Fruit fly (Drosophila melanogaster) whole organism, embryonic: ENCODE results near the gene ksr.

Source experiments
- Abd-B ChIP-seq: fragments of 200-800 bp; sonication (Bioruptor generic); optimal IDR thresholded peaks from 2 replicates; lab custom pipeline; 2018; ENCODE audit warnings: missing biosample characterization, mild to moderate bottlenecking, missing genetic modification characterization, moderate library complexity
- BtbVII ChIP-seq: fragments of 200-800 bp; sonication (Bioruptor generic); optimal IDR thresholded peaks from 3 replicates; lab custom pipeline; 2017; ENCODE audit warnings: missing biosample characterization, mild to moderate bottlenecking, missing genetic modification characterization
- Bteb2 ChIP-seq: fragments of 200-800 bp; sonication (Bioruptor generic); optimal IDR thresholded peaks from 2 replicates; lab custom pipeline; 2016; ENCODE audit warnings: missing biosample characterization, missing genetic modification characterization
- C15 ChIP-seq: fragments of 200-800 bp; sonication (Bioruptor generic); IDR thresholded peaks from 3 replicates; pipeline ENCODE4 v1.3.6; 2022; ENCODE audit warnings: missing biosample characterization, missing genetic modification characterization
- CG10959 ChIP-seq: fragments of 200-800 bp; sonication (Bioruptor generic); IDR thresholded peaks from 2 replicates; pipeline ENCODE4 v1.3.6; 2022; ENCODE audit warnings: missing biosample characterization, missing genetic modification characterization
- CG11247 ChIP-seq: fragments of 200-800 bp; sonication (Bioruptor generic); IDR thresholded peaks from 2 replicates; pipeline ENCODE4 v1.3.6; 2022; ENCODE audit warnings: missing biosample characterization, missing genetic modification characterization
- CG12659 ChIP-seq: fragments of 200-800 bp; sonication (Bioruptor generic); optimal IDR thresholded peaks from 3 replicates; lab custom pipeline; 2017; ENCODE audit warnings: mild to moderate bottlenecking, missing biosample characterization, missing genetic modification reagents, missing genetic modification characterization
- CG12744 ChIP-seq: fragments of 200-800 bp; sonication (Bioruptor generic); optimal IDR thresholded peaks from 2 replicates; lab custom pipeline; 2016; ENCODE audit warnings: missing biosample characterization, missing genetic modification characterization
- CG13287 ChIP-seq: fragments of 200-800 bp; sonication (Bioruptor generic); IDR thresholded peaks from 2 replicates; pipeline ENCODE4 v1.3.6; 2022; ENCODE audit warnings: missing biosample characterization, missing genetic modification characterization; ENCODE audit not compliant: partially characterized antibody
- CG13296 ChIP-seq: fragments of 200-800 bp; sonication (Bioruptor generic); optimal IDR thresholded peaks from 3 replicates; lab custom pipeline; 2018; ENCODE audit warnings: missing biosample characterization, mild to moderate bottlenecking, missing genetic modification characterization
- CG14667 ChIP-seq: fragments of 200-800 bp; sonication (Bioruptor generic); IDR thresholded peaks from 2 replicates; pipeline ENCODE4 v1.3.6; 2022; ENCODE audit warnings: missing biosample characterization, missing genetic modification characterization
- CG15011 ChIP-seq: fragments of 200-800 bp; sonication (Bioruptor generic); optimal IDR thresholded peaks from 3 replicates; lab custom pipeline; 2018; ENCODE audit warnings: missing biosample characterization, mild to moderate bottlenecking, missing genetic modification characterization
- CG15073 ChIP-seq: fragments of 200-800 bp; sonication (Bioruptor generic); optimal IDR thresholded peaks from 2 replicates; lab custom pipeline; 2016; ENCODE audit warnings: missing biosample characterization, missing genetic modification characterization
- CG15696 ChIP-seq: fragments of 200-800 bp; sonication (Bioruptor generic); optimal IDR thresholded peaks from 2 replicates; lab custom pipeline; 2019; ENCODE audit warnings: missing biosample characterization, mild to moderate bottlenecking, missing genetic modification characterization, moderate library complexity
- CG16813 ChIP-seq: fragments of 200-800 bp; sonication (Bioruptor generic); IDR thresholded peaks from 3 replicates; pipeline ENCODE4 v1.3.6; 2022; ENCODE audit warnings: missing biosample characterization, missing genetic modification characterization; ENCODE audit not compliant: partially characterized antibody
- CG18599 ChIP-seq: fragments of 200-800 bp; sonication (Bioruptor generic); optimal IDR thresholded peaks from 3 replicates; lab custom pipeline; 2017; ENCODE audit warnings: missing biosample characterization, missing genetic modification characterization, mild to moderate bottlenecking, moderate library complexity, missing genetic modification reagents
- CG30020 ChIP-seq: fragments of 200-800 bp; optimal IDR thresholded peaks from 2 replicates; lab custom pipeline; 2019; ENCODE audit warnings: missing biosample characterization, mild to moderate bottlenecking, missing genetic modification characterization, moderate library complexity
- CG32532 ChIP-seq: fragments of 200-800 bp; sonication (Bioruptor generic); IDR thresholded peaks from 2 replicates; pipeline ENCODE4 v1.3.6; 2022; ENCODE audit warnings: missing biosample characterization, missing genetic modification characterization
- CG4328 ChIP-seq: fragments of 200-800 bp; sonication (Bioruptor generic); optimal IDR thresholded peaks from 3 replicates; lab custom pipeline; 2017; ENCODE audit warnings: missing biosample characterization, missing genetic modification reagents, missing genetic modification characterization
- CG4707 ChIP-seq: fragments of 200-800 bp; sonication (Bioruptor generic); optimal IDR thresholded peaks from 2 replicates; lab custom pipeline; 2018; ENCODE audit warnings: missing biosample characterization, mild to moderate bottlenecking, missing genetic modification characterization, moderate library complexity
- CG4730 ChIP-seq: fragments of 200-800 bp; sonication (Bioruptor generic); IDR thresholded peaks from 2 replicates; pipeline ENCODE4 v1.3.6; 2022; ENCODE audit warnings: missing biosample characterization, missing genetic modification characterization
- CG6813 ChIP-seq: fragments of 200-800 bp; sonication (Bioruptor generic); optimal IDR thresholded peaks from 2 replicates; lab custom pipeline; 2017; ENCODE audit warnings: missing biosample characterization, missing genetic modification characterization, mild to moderate bottlenecking, moderate library complexity, missing genetic modification reagents
- CG7372 ChIP-seq: fragments of 200-800 bp; sonication (Bioruptor generic); IDR thresholded peaks from 2 replicates; pipeline ENCODE4 v1.3.6; 2022; ENCODE audit warnings: missing biosample characterization, missing genetic modification characterization
- CG8089 ChIP-seq: fragments of 200-800 bp; sonication (Bioruptor generic); optimal IDR thresholded peaks from 3 replicates; lab custom pipeline; 2016; ENCODE audit warnings: missing biosample characterization, missing genetic modification characterization
- CG8944 ChIP-seq: fragments of 200-800 bp; sonication (Bioruptor generic); optimal IDR thresholded peaks from 3 replicates; lab custom pipeline; 2016; ENCODE audit warnings: missing biosample characterization, missing genetic modification characterization
- CG9797 ChIP-seq: fragments of 200-800 bp; sonication (Bioruptor generic); optimal IDR thresholded peaks from 3 replicates; lab custom pipeline; 2018; ENCODE audit warnings: missing biosample characterization, mild to moderate bottlenecking, missing genetic modification characterization
- CG9932 ChIP-seq: fragments of 200-800 bp; sonication (Bioruptor generic); IDR thresholded peaks from 2 replicates; pipeline ENCODE4 v1.3.6; 2022; ENCODE audit warnings: missing biosample characterization, missing genetic modification characterization
- CTCF ChIP-seq: fragments of 200-800 bp; sonication (Bioruptor generic); optimal IDR thresholded peaks from 2 replicates; lab custom pipeline; 2017; ENCODE audit warnings: missing biosample characterization, mild to moderate bottlenecking, missing genetic modification characterization, moderate library complexity
- Dbx ChIP-seq: fragments of 200-800 bp; sonication (Bioruptor generic); IDR thresholded peaks from 3 replicates; pipeline ENCODE4 v1.3.6; 2022; ENCODE audit warnings: missing biosample characterization, missing genetic modification characterization
- Dll ChIP-seq: fragments of 200-800 bp; sonication (Bioruptor generic); IDR thresholded peaks from 4 replicates; pipeline ENCODE4 v1.3.6; 2022; ENCODE audit warnings: missing biosample characterization, missing genetic modification characterization; ENCODE audit not compliant: partially characterized antibody
- H15 ChIP-seq: fragments of 200-800 bp; sonication (Bioruptor generic); IDR thresholded peaks from 3 replicates; pipeline ENCODE4 v1.3.6; 2022; ENCODE audit warnings: missing biosample characterization, missing genetic modification characterization
- HHEX ChIP-seq: fragments of 200-800 bp; sonication (Bioruptor generic); optimal IDR thresholded peaks from 3 replicates; lab custom pipeline; 2017; ENCODE audit warnings: missing biosample characterization, mild to moderate bottlenecking, missing genetic modification characterization, missing genetic modification reagents
- Hand ChIP-seq: fragments of 200-800 bp; sonication (Bioruptor generic); optimal IDR thresholded peaks from 2 replicates; lab custom pipeline; 2017; ENCODE audit warnings: mild to moderate bottlenecking, missing biosample characterization, missing genetic modification reagents, missing genetic modification characterization
- Hmr ChIP-seq: fragments of 200-800 bp; sonication (Bioruptor generic); optimal IDR thresholded peaks from 3 replicates; lab custom pipeline; 2017; ENCODE audit warnings: mild to moderate bottlenecking, missing biosample characterization, missing genetic modification reagents, missing genetic modification characterization
- Mad ChIP-seq: fragments of 200-800 bp; sonication (Bioruptor generic); optimal IDR thresholded peaks from 2 replicates; lab custom pipeline; 2016; ENCODE audit warnings: missing biosample characterization, missing genetic modification characterization
- Med ChIP-seq: fragments of 200-800 bp; sonication (Bioruptor generic); peaks from one replicate; lab custom pipeline; 2016; ENCODE audit warnings: missing biosample characterization, missing genetic modification characterization, mild to moderate bottlenecking, inconsistent platforms, moderate library complexity
- NK7.1 ChIP-seq: fragments of 200-800 bp; sonication (Bioruptor generic); optimal IDR thresholded peaks from 3 replicates; lab custom pipeline; 2016; ENCODE audit warnings: missing biosample characterization, missing genetic modification characterization
- Opbp ChIP-seq: fragments of 200-800 bp; sonication (Bioruptor generic); IDR thresholded peaks from 3 replicates; pipeline ENCODE4 v1.3.6; 2022; ENCODE audit warnings: missing biosample characterization, missing genetic modification characterization; ENCODE audit not compliant: partially characterized antibody
- Rfx ChIP-seq: fragments of 200-800 bp; sonication (Bioruptor generic); IDR thresholded peaks from 2 replicates; pipeline ENCODE4 v1.3.6; 2022; ENCODE audit warnings: missing biosample characterization, missing genetic modification characterization
- eyg ChIP-seq: fragments of 200-800 bp; sonication (Bioruptor generic); optimal IDR thresholded peaks from 3 replicates; lab custom pipeline; 2016; ENCODE audit warnings: missing biosample characterization, missing genetic modification characterization
- gfzf ChIP-seq: fragments of 200-800 bp; sonication (Bioruptor generic); optimal IDR thresholded peaks from 2 replicates; lab custom pipeline; 2016; ENCODE audit warnings: missing biosample characterization, mild to moderate bottlenecking, missing genetic modification characterization, moderate library complexity
- gsb-n ChIP-seq: fragments of 200-800 bp; sonication (Bioruptor generic); optimal IDR thresholded peaks from 3 replicates; lab custom pipeline; 2018; ENCODE audit warnings: missing biosample characterization, mild to moderate bottlenecking, missing genetic modification characterization
- kay ChIP-seq: fragments of 200-800 bp; sonication (Bioruptor generic); optimal IDR thresholded peaks from 2 replicates; lab custom pipeline; 2016; ENCODE audit warnings: missing biosample characterization, missing genetic modification characterization
- nerfin-2 ChIP-seq: fragments of 200-800 bp; sonication (Bioruptor generic); IDR thresholded peaks from 2 replicates; pipeline ENCODE4 v1.3.6; 2022; ENCODE audit warnings: missing biosample characterization, missing genetic modification characterization; ENCODE audit not compliant: partially characterized antibody
- prd ChIP-seq, 3 experiments: fragments of >200 bp in 2 of 3; fragments of 200-800 bp in 1 of 3; sonication (Bioruptor generic) in 1 of 3; optimal IDR thresholded peaks in 2 of 3; IDR thresholded peaks in 1 of 3; 2 replicates in 2 of 3; 3 replicates in 1 of 3; pipeline versions ENCODE4 v1.3.6 to Lab custom; 2017 to 2022; ENCODE audit warnings: missing biosample characterization in 1 of 3, missing genetic modification characterization in 1 of 3
- psq ChIP-seq: fragments of 200-800 bp; sonication (Bioruptor generic); optimal IDR thresholded peaks from 2 replicates; lab custom pipeline; 2017; ENCODE audit warnings: missing biosample characterization, missing genetic modification characterization
- sd ChIP-seq: fragments of 200-800 bp; sonication (Bioruptor generic); optimal IDR thresholded peaks from 3 replicates; lab custom pipeline; 2018; ENCODE audit warnings: missing biosample characterization, mild to moderate bottlenecking, missing genetic modification characterization, moderate library complexity
- slou ChIP-seq: fragments of 200-800 bp; sonication (Bioruptor generic); optimal IDR thresholded peaks from 3 replicates; lab custom pipeline; 2016; ENCODE audit warnings: missing biosample characterization, missing genetic modification characterization
- tna ChIP-seq: fragments of 200-800 bp; sonication (Bioruptor generic); IDR thresholded peaks from 2 replicates; pipeline ENCODE4 v1.3.6; 2022; ENCODE audit warnings: missing biosample characterization, missing genetic modification characterization; ENCODE audit not compliant: partially characterized antibody
- ttk ChIP-seq: fragments of 200-800 bp; sonication (Bioruptor generic); IDR thresholded peaks from 2 replicates; pipeline ENCODE4 v2.1.2; 2022; ENCODE audit warnings: missing biosample characterization, missing genetic modification characterization

ksr gene

dm6 chr3R:5454334-5454733, 29.4 kb downstream of the ksr start (continued):
- TF ChIP-seq CG6813 (GFP tag; lab: Kevin White, UChicago) = peak; percentile 12
- peak; percentile 37 for TF ChIP-seq Hmr (GFP tag; lab: Kevin White, UChicago)
- TF ChIP-seq CG10959 = no peak
- TF ChIP-seq CG30020 (tag; lab: Kevin White, UChicago) = no peak
- peak; percentile 23 for TF ChIP-seq BtbVII (GFP tag; lab: Kevin White, UChicago)
- TF ChIP-seq CG8944 (GFP tag; lab: Kevin White, UChicago) = no peak
- peak; percentile 81 for TF ChIP-seq Med (GFP tag; lab: Kevin White, UChicago)
- no peak for TF ChIP-seq prd (optimal IDR thresholded peaks at IDR 0.05; lab: Kevin White, UChicago)
- TF ChIP-seq prd (GFP tag; IDR thresholded peaks at IDR 0.05; lab: Robert Waterston, UW) = peak; percentile 38; the same call in 1 of the 3 replicates
- TF ChIP-seq CG4730 = peak; percentile 30; the same call in 1 of the 2 replicates
- TF ChIP-seq CG13296 (GFP tag; lab: Kevin White, UChicago) = no peak
- TF ChIP-seq CG32532 (GFP tag; lab: Robert Waterston, UW) = no peak
- 0 out of 2 replicates have a peak, but pooled peaks have one; percentile 8 for TF ChIP-seq Rfx (GFP tag; lab: Robert Waterston, UW)
- peak; percentile 37; the same call in 1 of the 3 replicates for TF ChIP-seq Dbx (GFP tag; lab: Robert Waterston, UW)
- no peak for TF ChIP-seq Bteb2 (GFP tag; lab: Kevin White, UChicago)
- peak; percentile 41 for TF ChIP-seq CG18599 (GFP tag; lab: Kevin White, UChicago)
- TF ChIP-seq CG9932 (GFP tag; lab: Robert Waterston, UW) = peak; percentile 21; the same call in 1 of the 2 replicates
- no peak for TF ChIP-seq CG14667
- no peak for TF ChIP-seq nerfin-2 (GFP tag; lab: Robert Waterston, UW)
- 0 out of 2 replicates have a peak, but pooled peaks have one; percentile 26 for TF ChIP-seq CG11247
- TF ChIP-seq CG4707 = no peak

dm6 chr3R:5438750-5439149, 45.0 kb downstream of the ksr start:
- no peak for TF ChIP-seq C15 (GFP tag; lab: Robert Waterston, UW)
- no peak for TF ChIP-seq CG15073
- TF ChIP-seq gsb-n = peak; percentile 19
- no peak for TF ChIP-seq CG15011 (GFP tag; lab: Kevin White, UChicago)
- no peak for TF ChIP-seq kay (GFP tag; lab: Kevin White, UChicago)
- no peak for TF ChIP-seq tna (GFP tag; lab: Robert Waterston, UW)
- no peak for TF ChIP-seq ttk
- TF ChIP-seq CG13287 (GFP tag; lab: Robert Waterston, UW) = peak; percentile 43; the same call in 1 of the 2 replicates
- peak; percentile 12 for TF ChIP-seq CTCF (GFP tag; lab: Kevin White, UChicago)
- no peak for TF ChIP-seq Mad (GFP tag; lab: Kevin White, UChicago)
- TF ChIP-seq CG12744 (GFP tag; lab: Kevin White, UChicago) = no peak
- TF ChIP-seq slou = no peak
- TF ChIP-seq Abd-B (GFP tag; lab: Kevin White, UChicago) = peak; percentile 95
- no peak for TF ChIP-seq HHEX (GFP tag; lab: Kevin White, UChicago)
- no peak for TF ChIP-seq CG8089
- no peak for TF ChIP-seq NK7.1 (GFP tag; lab: Kevin White, UChicago)
- TF ChIP-seq psq (GFP tag; lab: Kevin White, UChicago) = no peak
- peak; percentile 43 for TF ChIP-seq CG16813 (GFP tag; lab: Robert Waterston, UW)
- TF ChIP-seq eyg = no peak
- no peak for TF ChIP-seq Hand
- peak; percentile 32 for TF ChIP-seq CG12659 (GFP tag; lab: Kevin White, UChicago)
- no peak for TF ChIP-seq CG4328
- TF ChIP-seq CG15696 (tag; lab: Kevin White, UChicago) = peak; percentile 34
- 0 out of 3 replicates have a peak, but pooled peaks have one; percentile 18 for TF ChIP-seq Opbp (GFP tag; lab: Robert Waterston, UW)
- 0 out of 4 replicates have a peak, but pooled peaks have one; percentile 30 for TF ChIP-seq Dll (GFP tag; lab: Robert Waterston, UW)
- no peak for TF ChIP-seq CG7372 (GFP tag; lab: Robert Waterston, UW)
- TF ChIP-seq H15 (GFP tag; lab: Robert Waterston, UW) = no peak
- TF ChIP-seq gfzf = peak; percentile 54
- TF ChIP-seq sd (tag; lab: Kevin White, UChicago) = peak; percentile 94
- no peak for TF ChIP-seq CG9797
